Worm (Caenorhabditis elegans): ENCODE measurements around the gene fem-3.

- TF ChIP-seq ztf-11 (tag; optimal IDR thresholded peaks at IDR 0.05) (no peak), egl-27 (tag; optimal IDR thresholded peaks at IDR 0.05) (no peak), pha-4 (tag; optimal IDR thresholded peaks at IDR 0.05) (no peak), ceh-28 (tag; optimal IDR thresholded peaks at IDR 0.05) (no peak), nhr-25 (tag; optimal IDR thresholded peaks at IDR 0.05) (no peak), ZK546.5 (tag; optimal IDR thresholded peaks at IDR 0.05) (no peak), ceh-82 (tag; optimal IDR thresholded peaks at IDR 0.05) (no peak), mdl-1 (tag; optimal IDR thresholded peaks at IDR 0.05) (no peak), ztf-4 (tag; optimal IDR thresholded peaks at IDR 0.05) (no peak), ceh-9 (tag; optimal IDR thresholded peaks at IDR 0.05) (no peak), elt-2 (tag; optimal IDR thresholded peaks at IDR 0.05) (no peak)
Measured at ce11 chrIV:9150175-9150574, 45.4 kb downstream of the fem-3 start, which contains the start of gene F23B2.7.

Data from whole organism, L3 larva.